Worm (Caenorhabditis elegans) whole organism, L3 larva: ENCODE measurements around the gene cst-1.

ENCODE experiments used
- fkh-10 ChIP-seq: sonication (generic microtip); optimal IDR thresholded peaks from 2 replicates; lab custom pipeline; 2017; ENCODE audit warnings: missing biosample characterization, missing genetic modification reagents, missing genetic modification characterization
- fos-1 ChIP-seq: fragments of 150-350 bp; optimal IDR thresholded peaks from 2 replicates; lab custom pipeline; 2014; ENCODE audit warnings: missing biosample characterization, missing genetic modification characterization
- lin-39 ChIP-seq: fragments of 150-350 bp; optimal IDR thresholded peaks from 2 replicates; lab custom pipeline; 2018; ENCODE audit warnings: missing biosample characterization, missing genetic modification reagents, missing genetic modification characterization
- mdl-1 ChIP-seq: fragments of 150-350 bp; optimal IDR thresholded peaks from 2 replicates; lab custom pipeline; 2014; ENCODE audit warnings: missing biosample characterization, missing genetic modification characterization
- nhr-23 ChIP-seq: fragments of 150-350 bp; optimal IDR thresholded peaks from 2 replicates; lab custom pipeline; 2014; ENCODE audit warnings: missing biosample characterization, missing genetic modification reagents, missing genetic modification characterization
- pqm-1 ChIP-seq: fragments of 150-350 bp; optimal IDR thresholded peaks from 2 replicates; lab custom pipeline; 2017; ENCODE audit warnings: missing biosample characterization, missing genetic modification characterization, inconsistent platforms
- sea-2 ChIP-seq: fragments of 150-350 bp; sonication (generic microtip); optimal IDR thresholded peaks from 4 replicates; lab custom pipeline; 2014; ENCODE audit warnings: missing biosample characterization, missing genetic modification reagents, missing genetic modification characterization
- snpc-4 ChIP-seq: fragments of 150-350 bp; optimal IDR thresholded peaks from 2 replicates; lab custom pipeline; 2014; ENCODE audit warnings: missing biosample characterization, missing genetic modification characterization
- tbx-2 ChIP-seq: sonication (generic microtip); optimal IDR thresholded peaks from 2 replicates; lab custom pipeline; 2016; ENCODE audit warnings: mild to moderate bottlenecking, missing genetic modification characterization, missing compliant biosample characterization
- zag-1 ChIP-seq: fragments of 150-350 bp; optimal IDR thresholded peaks from 2 replicates; lab custom pipeline; 2014; ENCODE audit warnings: missing biosample characterization, missing genetic modification characterization
- ztf-11 ChIP-seq: fragments of 150-350 bp; optimal IDR thresholded peaks from 2 replicates; lab custom pipeline; 2014; ENCODE audit warnings: missing biosample characterization, missing genetic modification characterization
- ztf-4 ChIP-seq: fragments of 150-350 bp; optimal IDR thresholded peaks from 2 replicates; lab custom pipeline; 2014; ENCODE audit warnings: missing biosample characterization, missing genetic modification characterization

ce11 chrX:4391680-4392079, 52.2 kb downstream of the cst-1 start:
- no peak for TF ChIP-seq tbx-2 (tag; lab: Kevin White, UChicago)
- TF ChIP-seq fkh-10 (GFP tag; lab: Kevin White, UChicago), result no peak
- no peak for TF ChIP-seq lin-39 (tag; lab: Kevin White, UChicago)
- TF ChIP-seq snpc-4 (tag; lab: Kevin White, UChicago), result no peak
- no peak for TF ChIP-seq ztf-11 (tag; lab: Kevin White, UChicago)
- TF ChIP-seq fos-1 (tag; lab: Kevin White, UChicago), result no peak
- TF ChIP-seq nhr-23 (tag; lab: Kevin White, UChicago), result no peak
- TF ChIP-seq pqm-1 (tag; lab: Kevin White, UChicago), result no peak
- no peak for TF ChIP-seq ztf-4 (tag; lab: Kevin White, UChicago)
- no peak for TF ChIP-seq mdl-1 (tag; lab: Kevin White, UChicago)
- TF ChIP-seq zag-1, result no peak
- no peak for TF ChIP-seq sea-2 (GFP tag; lab: Kevin White, UChicago)
